Worm (Caenorhabditis elegans): ENCODE results near the gene T21B10.4.

The T21B10.4 gene

ce11 chrII:8933693-8934432 lies 6.8 kb upstream of the T21B10.4 start, which contains the start of gene T21B10.3 (continued):
- TF ChIP-seq unc-62 (GFP tag; optimal IDR thresholded peaks at IDR 0.05): no peak
- no peak for TF ChIP-seq nhr-237 (tag; optimal IDR thresholded peaks at IDR 0.05)
- no peak for TF ChIP-seq mdl-1 (tag; optimal IDR thresholded peaks at IDR 0.05)
- TF ChIP-seq dmd-4 (tag; optimal IDR thresholded peaks at IDR 0.05): no peak
- no peak for TF ChIP-seq ztf-1 (GFP tag; conservative IDR thresholded peaks at IDR 0.05)
- no peak for TF ChIP-seq skn-1 (tag; optimal IDR thresholded peaks at IDR 0.05)

ce11 chrII:8938907-8939622 lies 1.6 kb upstream of the T21B10.4 start:
- TF ChIP-seq C34F6.9 (tag; optimal IDR thresholded peaks at IDR 0.05): no peak
- no peak for TF ChIP-seq blmp-1 (tag; optimal IDR thresholded peaks at IDR 0.05; ENCODE audit: insufficient read depth)
- no peak for TF ChIP-seq egl-27 (tag; optimal IDR thresholded peaks at IDR 0.05)
- no peak for TF ChIP-seq F13H6.1 (tag; optimal IDR thresholded peaks at IDR 0.05)
- no peak for TF ChIP-seq R02D3.7 (tag; optimal IDR thresholded peaks at IDR 0.05)
- no peak for TF ChIP-seq elt-1 (tag; optimal IDR thresholded peaks at IDR 0.05)
- TF ChIP-seq nhr-237 (tag; optimal IDR thresholded peaks at IDR 0.05): no peak
- no peak for TF ChIP-seq dmd-4 (tag; optimal IDR thresholded peaks at IDR 0.05)
- no peak for TF ChIP-seq snpc-4 (tag; optimal IDR thresholded peaks at IDR 0.05)
- no peak for TF ChIP-seq lin-13 (GFP tag; optimal IDR thresholded peaks at IDR 0.05)
- no peak for TF ChIP-seq alr-1 (tag; optimal IDR thresholded peaks at IDR 0.05)
- TF ChIP-seq peb-1 (tag; optimal IDR thresholded peaks at IDR 0.05): no peak
- TF ChIP-seq sma-3 (GFP tag; optimal IDR thresholded peaks at IDR 0.05): no peak
- TF ChIP-seq unc-39 (tag; optimal IDR thresholded peaks at IDR 0.05): no peak
- TF ChIP-seq nhr-129 (tag; optimal IDR thresholded peaks at IDR 0.05): no peak
- no peak for TF ChIP-seq sem-4 (tag; optimal IDR thresholded peaks at IDR 0.05)
- TF ChIP-seq ztf-4 (tag; optimal IDR thresholded peaks at IDR 0.05): no peak

- no peak for TF ChIP-seq ztf-11 (tag; optimal IDR thresholded peaks at IDR 0.05)
- no peak for TF ChIP-seq nhr-25 (tag; optimal IDR thresholded peaks at IDR 0.05)
- no peak for TF ChIP-seq sem-4 (tag; optimal IDR thresholded peaks at IDR 0.05)
- TF ChIP-seq unc-55 (GFP tag; optimal IDR thresholded peaks at IDR 0.05): no peak
- TF ChIP-seq egl-27 (tag; optimal IDR thresholded peaks at IDR 0.05): no peak
- TF ChIP-seq C34F6.9 (tag; optimal IDR thresholded peaks at IDR 0.05): no peak
- TF ChIP-seq nhr-23 (tag; optimal IDR thresholded peaks at IDR 0.05): no peak
- no peak for TF ChIP-seq nhr-237 (tag; optimal IDR thresholded peaks at IDR 0.05)
- TF ChIP-seq mab-5 (tag; optimal IDR thresholded peaks at IDR 0.05): no peak
- TF ChIP-seq elt-1 (tag; optimal IDR thresholded peaks at IDR 0.05): no peak
- no peak for TF ChIP-seq mdl-1 (tag; optimal IDR thresholded peaks at IDR 0.05)
- no peak for TF ChIP-seq ama-1 (optimal IDR thresholded peaks at IDR 0.05)
- no peak for TF ChIP-seq ztf-4 (tag; optimal IDR thresholded peaks at IDR 0.05)
- no peak for TF ChIP-seq zag-1 (tag; optimal IDR thresholded peaks at IDR 0.05)
- no peak for TF ChIP-seq lin-39 (tag; optimal IDR thresholded peaks at IDR 0.05)
- no peak for TF ChIP-seq lin-11 (tag; optimal IDR thresholded peaks at IDR 0.05)
Measured at ce11 chrII:8945167-8945566, 4.5 kb downstream of the T21B10.4 start.

ce11 chrII:8947391-8947790 lies 6.7 kb downstream of the T21B10.4 start, which contains the start of gene cutl-15:
TSS of gene cutl-15 (minus strand) at chrII:8947688.
- no peak for TF ChIP-seq nhr-10 (tag; optimal IDR thresholded peaks at IDR 0.05)
- no peak for TF ChIP-seq lin-11 (tag; optimal IDR thresholded peaks at IDR 0.05)
- no peak for TF ChIP-seq lin-39 (tag; optimal IDR thresholded peaks at IDR 0.05)
- no peak for TF ChIP-seq lsy-2 (tag; optimal IDR thresholded peaks at IDR 0.05)
- TF ChIP-seq nhr-21 (tag; optimal IDR thresholded peaks at IDR 0.05): no peak
- no peak for TF ChIP-seq nhr-77 (tag; optimal IDR thresholded peaks at IDR 0.05)
- TF ChIP-seq unc-62 (GFP tag; optimal IDR thresholded peaks at IDR 0.05): no peak
- TF ChIP-seq dmd-4 (tag; optimal IDR thresholded peaks at IDR 0.05): no peak
- TF ChIP-seq alr-1 (tag; optimal IDR thresholded peaks at IDR 0.05): no peak
- TF ChIP-seq ztf-11 (tag; optimal IDR thresholded peaks at IDR 0.05): no peak
- no peak for TF ChIP-seq snpc-4 (tag; optimal IDR thresholded peaks at IDR 0.05)

All from whole organism, L2 larva.